Worm (Caenorhabditis elegans) whole organism, late embryonic: ENCODE results near the gene F43C11.6.

ENCODE experiments used
- ahr-1 ChIP-seq: sonication (generic microtip); optimal IDR thresholded peaks from 2 replicates; lab custom pipeline; 2016; ENCODE audit warnings: missing genetic modification characterization, missing compliant biosample characterization
- ceh-34 ChIP-seq: sonication (generic microtip); optimal IDR thresholded peaks from 2 replicates; lab custom pipeline; 2016; ENCODE audit warnings: mild to moderate bottlenecking, missing genetic modification characterization, missing compliant biosample characterization
- dve-1 ChIP-seq: sonication (generic microtip); optimal IDR thresholded peaks from 2 replicates; lab custom pipeline; 2017; ENCODE audit warnings: antibody characterized with exemption, mild to moderate bottlenecking, missing genetic modification characterization, missing compliant biosample characterization
- ets-4 ChIP-seq: sonication (generic microtip); optimal IDR thresholded peaks from 2 replicates; lab custom pipeline; 2016; ENCODE audit warnings: missing genetic modification characterization, missing compliant biosample characterization
- gmeb-2 ChIP-seq: sonication (generic microtip); optimal IDR thresholded peaks from 2 replicates; lab custom pipeline; 2016; ENCODE audit warnings: missing genetic modification characterization, inconsistent platforms, missing compliant biosample characterization
- hlh-15 ChIP-seq: sonication (generic microtip); optimal IDR thresholded peaks from 2 replicates; lab custom pipeline; 2016; ENCODE audit warnings: missing genetic modification characterization, missing compliant biosample characterization
- pha-4 ChIP-seq: fragments of 150-350 bp; optimal IDR thresholded peaks from 2 replicates; lab custom pipeline; 2018; ENCODE audit warnings: missing biosample characterization, missing genetic modification reagents, missing genetic modification characterization
- pqm-1 ChIP-seq: sonication (generic microtip); optimal IDR thresholded peaks from 2 replicates; lab custom pipeline; 2016; ENCODE audit warnings: missing genetic modification characterization, missing compliant biosample characterization
- tbx-7 ChIP-seq: sonication (generic microtip); optimal IDR thresholded peaks from 2 replicates; lab custom pipeline; 2016; ENCODE audit warnings: missing genotype, missing genetic modification characterization, missing compliant biosample characterization

ce11 chrII:2320097-2320496 is 22.1 kb upstream of the F43C11.6 start, which contains the start of gene ZK1240.3:
- TF ChIP-seq pqm-1 (tag; lab: Kevin White, UChicago) (no peak), hlh-15 (tag; lab: Kevin White, UChicago) (no peak), tbx-7 (tag; lab: Kevin White, UChicago) (no peak), ahr-1 (tag; lab: Kevin White, UChicago) (no peak), ets-4 (tag; lab: Kevin White, UChicago) (no peak), dve-1 (no peak), gmeb-2 (tag; lab: Kevin White, UChicago) (no peak), ceh-34 (tag; lab: Kevin White, UChicago) (no peak), pha-4 (tag; lab: Kevin White, UChicago) (no peak)
